Fruit fly (Drosophila melanogaster): ENCODE measurements around the gene CG17782.

CG17782 gene

DNA sequence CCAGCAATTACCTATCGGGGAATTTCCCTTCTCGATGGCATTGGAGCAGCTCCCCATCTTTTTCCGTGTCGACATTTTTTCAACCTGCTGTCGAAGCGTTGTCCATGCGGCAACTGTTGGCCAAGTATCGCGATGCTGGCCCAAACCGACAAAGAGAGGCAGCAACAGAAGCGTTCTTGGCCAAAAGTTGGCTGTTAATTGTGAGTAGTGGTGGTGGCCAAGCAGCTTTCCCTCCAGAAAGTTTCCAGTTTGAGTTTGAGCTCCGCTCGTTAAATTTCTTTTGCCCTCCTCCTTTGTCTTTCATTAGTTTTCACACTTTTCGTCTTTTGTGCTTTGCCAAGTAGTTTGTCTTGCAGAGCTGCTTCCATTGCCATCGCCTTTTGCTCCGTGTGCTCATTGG is at the start of gene CG17782:
TSS of gene CG17782 (minus strand) at position 101 of the 400 bp plus-strand sequence.
- TF ChIP-seq CG17801 (GFP tag; optimal IDR thresholded peaks at IDR 0.05; ENCODE audit: partially characterized antibody) = no peak

DNA sequence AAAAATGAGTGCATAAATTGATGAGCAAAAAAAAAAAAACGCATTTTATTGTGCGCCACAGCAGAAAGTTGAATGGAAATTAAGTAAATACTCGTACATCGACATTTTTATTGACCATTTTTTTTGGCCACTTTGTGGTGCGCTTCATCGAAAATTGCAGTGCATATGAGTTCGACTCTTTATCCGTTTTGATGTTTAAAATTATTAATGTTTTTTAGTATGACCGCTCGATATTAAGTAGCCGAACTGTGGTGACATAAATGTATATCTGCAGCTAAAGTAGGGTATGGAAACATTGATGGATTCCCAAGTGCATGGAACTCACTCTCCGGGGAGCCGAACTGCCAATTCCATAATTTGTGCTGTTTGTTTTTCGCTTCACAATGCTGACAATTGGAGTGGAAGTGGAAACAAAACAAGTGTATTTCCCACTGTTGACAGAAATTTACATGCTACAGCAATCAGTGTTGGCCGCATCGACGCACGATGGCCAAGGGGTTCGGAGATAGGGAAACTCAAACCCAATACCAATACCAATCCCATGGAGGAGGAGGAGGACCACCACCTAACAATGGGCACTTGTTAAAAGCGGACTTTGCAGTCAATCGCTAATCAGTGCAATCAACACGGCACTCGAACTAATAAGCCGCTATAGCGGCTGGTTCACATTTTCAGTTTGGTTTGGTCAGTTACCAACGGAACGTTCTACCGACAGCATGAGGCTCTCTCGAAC is 19.8 kb upstream of the CG17782 start, which contains the start of gene CG13616:
TSS of gene CG13616 (plus strand) at position 683 of the 733 bp plus-strand sequence.
- TF ChIP-seq CG17801 (GFP tag; optimal IDR thresholded peaks at IDR 0.05; ENCODE audit: partially characterized antibody) = peak; percentile 47

DNA sequence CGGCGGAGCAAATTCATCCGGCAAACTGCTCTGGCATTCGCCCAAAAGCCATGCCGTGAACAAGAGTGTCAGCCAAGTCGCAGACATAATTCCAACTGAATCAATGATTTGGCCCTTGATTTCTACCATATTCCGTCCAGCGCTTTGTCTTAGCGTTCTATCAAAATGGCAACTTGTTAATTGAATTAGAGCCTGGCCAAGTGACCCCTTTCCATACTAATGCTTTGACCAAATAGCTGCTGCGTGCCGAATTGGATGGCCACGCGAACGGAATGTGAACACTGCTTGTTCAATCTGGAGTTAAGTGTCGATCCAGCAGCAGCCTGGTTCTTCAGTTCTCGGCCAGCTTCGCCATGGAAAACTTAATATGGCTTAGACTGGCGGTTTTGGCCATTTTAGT is 17.7 kb upstream of the CG17782 start, which contains the start of the genes CG5768 and CG13615:
TSS of gene CG5768 (minus strand) at position 101 of the 400 bp plus-strand sequence.
TSS of gene CG13615 (plus strand) at position 280 of the 400 bp plus-strand sequence.
- no peak for TF ChIP-seq CG17801 (GFP tag; optimal IDR thresholded peaks at IDR 0.05; ENCODE audit: partially characterized antibody)

DNA sequence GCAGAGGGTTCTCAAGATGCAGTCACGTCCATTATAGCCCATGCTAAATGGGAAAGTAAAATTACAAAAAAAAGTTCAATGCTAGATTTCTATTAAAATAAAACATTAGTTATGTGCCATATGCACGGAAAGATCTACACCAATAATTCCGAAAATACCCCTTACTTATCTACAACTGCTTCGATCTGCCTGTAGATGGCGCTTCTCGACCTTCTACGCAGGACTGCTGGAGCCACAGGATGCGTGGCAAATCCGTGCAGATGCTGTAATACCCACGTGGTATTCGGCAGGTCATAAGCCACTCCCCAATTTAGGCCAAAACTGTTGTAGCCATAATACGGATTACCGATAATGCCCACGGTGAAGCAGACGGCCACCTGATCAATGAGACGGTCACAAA is 13.9 kb upstream of the CG17782 start:
- no peak for TF ChIP-seq CG17801 (GFP tag; optimal IDR thresholded peaks at IDR 0.05; ENCODE audit: partially characterized antibody)

DNA sequence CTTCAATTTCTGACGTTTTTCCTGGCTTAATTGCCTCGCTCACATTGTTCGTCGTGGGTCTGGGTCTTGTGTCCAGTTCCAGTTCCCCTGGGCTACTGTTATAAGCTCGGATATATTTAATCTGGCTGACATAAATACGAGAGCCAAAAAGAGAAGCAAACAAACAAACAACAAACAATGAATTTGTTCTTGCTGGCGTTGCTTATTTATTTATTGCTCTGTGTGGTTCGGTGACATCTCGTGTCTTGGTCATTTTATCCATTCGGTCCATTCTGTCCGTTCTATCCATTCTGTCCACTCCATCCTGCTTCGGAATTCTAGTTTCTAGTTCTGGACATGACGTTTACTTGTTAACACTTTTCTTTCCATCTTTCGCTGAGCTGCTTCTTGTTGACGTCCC is 12.4 kb upstream of the CG17782 start, which contains the start of gene CG17780:
TSS of gene CG17780 (minus strand) at position 101 of the 400 bp plus-strand sequence.
- no peak for TF ChIP-seq CG17801 (GFP tag; optimal IDR thresholded peaks at IDR 0.05; ENCODE audit: partially characterized antibody)

DNA sequence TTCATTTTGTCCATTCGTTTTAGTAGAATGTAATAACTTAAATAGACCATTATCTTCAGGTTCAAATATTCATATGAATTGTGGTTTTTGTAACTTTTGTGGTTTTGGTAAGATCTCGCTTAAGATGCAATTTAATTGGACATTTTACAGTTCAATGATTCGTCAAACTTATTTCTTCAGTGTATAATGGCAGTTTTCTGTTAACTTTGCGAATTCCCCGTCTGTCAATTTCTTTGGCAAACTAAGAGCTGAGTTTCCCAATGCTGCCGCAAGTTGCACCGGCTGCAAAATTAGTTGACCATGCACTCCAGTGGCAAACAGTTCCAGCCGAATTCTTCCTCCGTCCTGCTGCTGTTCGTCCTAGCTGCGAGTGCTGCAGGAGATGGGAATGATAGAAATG is 4.0 kb upstream of the CG17782 start, which contains the start of gene CG33342:
TSS of gene CG33342 (plus strand) at position 301 of the 400 bp plus-strand sequence.
- no peak for TF ChIP-seq CG17801 (GFP tag; optimal IDR thresholded peaks at IDR 0.05; ENCODE audit: partially characterized antibody)

DNA sequence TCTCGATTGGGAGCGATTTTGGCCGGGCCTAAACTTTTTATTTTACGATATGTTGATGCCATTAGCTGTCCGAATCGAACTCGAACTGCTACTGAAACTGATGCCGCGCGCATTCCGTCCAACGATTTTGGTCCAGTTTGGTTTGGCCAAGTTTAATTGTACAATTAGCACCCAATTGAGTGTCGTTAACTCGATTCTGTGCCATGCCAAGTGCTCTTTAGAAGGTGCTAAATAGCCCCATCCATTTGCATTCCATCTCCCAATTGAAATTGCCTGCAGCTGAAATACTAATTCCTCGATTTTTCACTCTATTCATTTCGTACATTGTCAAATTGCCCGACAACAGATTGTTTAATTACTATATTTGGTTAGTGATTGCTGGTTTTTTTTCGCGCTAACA is 3.0 kb upstream of the CG17782 start, which contains the start of gene CG17781:
TSS of gene CG17781 (minus strand) at position 101 of the 400 bp plus-strand sequence.
- TF ChIP-seq CG17801 (GFP tag; optimal IDR thresholded peaks at IDR 0.05; ENCODE audit: partially characterized antibody) = no peak

DNA sequence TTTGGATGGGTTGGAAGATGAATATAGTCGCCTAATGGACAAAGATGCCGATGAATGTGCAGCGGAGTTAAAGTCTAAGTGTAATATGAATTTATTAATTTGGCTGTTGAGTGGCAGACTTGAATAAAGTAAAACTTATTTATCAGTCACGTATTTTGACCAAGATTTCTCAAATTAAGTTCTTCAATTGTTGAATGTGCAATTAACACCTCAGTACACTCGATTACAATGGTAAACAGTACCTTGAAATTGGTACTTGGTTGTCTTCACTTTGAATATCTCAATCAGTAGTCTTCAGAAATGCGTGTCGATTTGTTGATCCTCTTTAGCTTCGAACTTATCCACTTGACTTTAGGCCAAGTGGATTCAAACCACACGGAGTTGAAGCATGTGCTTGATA is 3.3 kb downstream of the CG17782 start, which contains the start of gene CG13614:
TSS of gene CG13614 (plus strand) at position 301 of the 400 bp plus-strand sequence.
- no peak for TF ChIP-seq CG17801 (GFP tag; optimal IDR thresholded peaks at IDR 0.05; ENCODE audit: partially characterized antibody)

DNA sequence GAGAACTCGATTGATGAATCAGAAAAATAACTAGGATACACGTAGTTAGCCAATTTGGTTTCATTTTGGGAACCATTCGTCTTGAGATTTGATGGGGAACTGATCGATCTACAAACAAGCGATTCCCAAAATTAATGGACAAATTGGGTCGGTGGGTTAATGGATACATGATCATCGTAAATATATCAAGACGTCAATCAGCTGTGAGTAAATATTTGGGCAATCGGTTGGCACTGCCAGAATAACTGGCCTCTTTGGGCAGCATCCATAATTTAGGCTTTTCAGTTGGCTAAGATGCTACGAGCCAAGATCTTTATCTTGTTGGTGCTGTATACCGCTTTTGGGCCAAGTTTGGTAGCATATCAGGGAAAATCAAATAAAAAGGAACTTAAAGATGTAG is 4.5 kb downstream of the CG17782 start, which contains the start of the genes CG42812 and CG33341:
TSS of gene CG42812 (minus strand) at position 101 of the 400 bp plus-strand sequence.
TSS of gene CG33341 (plus strand) at position 295 of the 400 bp plus-strand sequence.
- no peak for TF ChIP-seq CG17801 (GFP tag; optimal IDR thresholded peaks at IDR 0.05; ENCODE audit: partially characterized antibody)

DNA sequence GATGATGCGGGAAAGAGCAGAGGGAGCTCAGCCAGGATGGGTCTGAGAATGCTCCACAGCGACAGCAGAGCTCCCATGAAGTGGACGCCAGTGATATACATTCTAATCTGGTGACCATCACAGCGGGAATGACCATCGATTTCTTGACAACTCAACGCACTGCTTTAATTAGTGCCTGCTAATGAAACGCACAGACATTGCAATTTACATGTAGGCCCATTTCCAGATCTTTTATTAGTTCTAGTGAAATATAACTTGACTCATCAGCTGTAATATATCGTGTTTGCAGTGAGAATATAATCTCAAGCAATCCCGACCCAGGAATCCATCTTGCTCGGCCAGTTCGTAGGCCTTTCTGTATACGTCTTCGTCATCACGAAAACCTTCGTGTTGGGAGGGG is 5.4 kb downstream of the CG17782 start, which contains the start of gene CG42811:
TSS of gene CG42811 (minus strand) at position 101 of the 400 bp plus-strand sequence.
- no peak for TF ChIP-seq CG17801 (GFP tag; optimal IDR thresholded peaks at IDR 0.05; ENCODE audit: partially characterized antibody)

DNA sequence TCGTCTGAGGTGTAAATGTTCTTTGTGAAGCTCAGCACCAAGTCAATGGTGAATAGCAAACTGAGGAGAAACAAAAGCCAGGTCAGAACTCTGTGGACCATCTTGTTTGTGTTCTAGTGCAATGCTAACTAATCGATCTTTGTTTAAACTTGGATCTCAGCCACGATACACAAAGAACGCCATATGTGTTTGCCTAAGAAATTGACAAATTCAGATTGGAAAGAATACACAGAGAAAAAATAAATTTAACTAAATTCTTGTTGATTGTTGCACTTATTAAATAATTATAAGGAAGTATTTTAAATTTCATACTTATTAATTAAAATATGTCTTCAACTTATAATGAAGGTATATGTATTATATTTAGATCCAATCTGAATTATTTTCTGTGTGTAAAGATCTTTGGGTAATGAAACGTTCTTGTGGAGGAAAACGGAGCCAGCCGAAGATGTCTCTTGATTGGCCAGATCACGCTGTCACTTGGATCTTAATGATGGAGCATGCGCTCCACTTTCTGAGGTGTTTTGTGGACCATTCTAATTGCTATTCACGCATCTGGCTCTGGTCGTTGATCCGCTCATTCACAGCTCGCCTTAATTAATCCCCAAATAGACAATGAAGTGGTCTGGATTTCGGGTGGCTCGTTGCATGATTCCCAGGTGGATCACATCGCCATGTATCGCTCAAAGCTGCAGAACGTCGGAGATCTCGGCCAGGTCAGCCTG is 7.5 kb downstream of the CG17782 start, which contains the start of the genes CG17784 and CG13613:
TSS of gene CG17784 (minus strand) at position 101 of the 725 bp plus-strand sequence.
TSS of gene CG13613 (plus strand) at position 675 of the 725 bp plus-strand sequence.
- no peak for TF ChIP-seq CG17801 (GFP tag; optimal IDR thresholded peaks at IDR 0.05; ENCODE audit: partially characterized antibody)

DNA sequence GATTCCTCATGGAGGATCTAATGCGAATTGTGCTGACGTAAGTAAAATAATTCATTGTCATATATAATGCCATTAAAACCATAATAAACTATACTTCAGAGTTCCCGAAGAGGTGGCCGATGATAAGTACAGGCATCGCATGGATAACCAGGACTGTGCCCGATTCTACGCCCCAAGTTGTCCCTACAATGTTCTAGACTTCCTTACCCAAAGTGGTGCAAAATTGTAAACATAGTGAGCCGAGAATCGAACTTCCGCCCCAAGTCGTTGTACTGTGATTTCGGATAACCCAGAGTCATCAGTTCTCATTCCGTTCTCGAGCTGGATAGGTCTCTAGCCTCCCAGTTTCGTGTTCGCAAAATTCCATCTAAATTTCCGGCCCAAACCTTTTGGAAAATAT is 9.7 kb downstream of the CG17782 start, which contains the start of gene CG33340:
TSS of gene CG33340 (plus strand) at position 301 of the 400 bp plus-strand sequence.
- TF ChIP-seq CG17801 (GFP tag; optimal IDR thresholded peaks at IDR 0.05; ENCODE audit: partially characterized antibody) = no peak

DNA sequence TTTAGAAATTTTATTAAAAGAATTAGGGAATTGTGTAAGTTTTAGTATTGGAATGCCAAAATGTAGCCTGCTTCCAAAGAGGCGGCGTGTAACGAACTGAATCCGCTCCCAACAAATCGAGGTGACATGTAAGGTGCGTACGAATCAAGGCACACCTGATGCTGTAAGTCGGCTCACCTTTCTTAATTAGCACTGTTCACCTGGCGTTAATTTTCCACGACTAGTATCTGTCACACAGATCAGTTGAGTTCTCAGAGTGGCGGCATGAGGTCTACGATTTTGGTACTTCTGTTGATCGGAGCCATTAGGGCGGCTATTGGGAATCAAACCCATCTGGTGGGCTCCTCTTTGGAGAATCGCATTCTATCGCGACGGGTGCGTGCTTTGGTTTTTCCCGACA is 11.0 kb downstream of the CG17782 start, which contains the start of the genes CG5762 and CG33339:
TSS of gene CG5762 (minus strand) at position 101 of the 400 bp plus-strand sequence.
TSS of gene CG33339 (plus strand) at position 265 of the 400 bp plus-strand sequence.
- TF ChIP-seq CG17801 (GFP tag; optimal IDR thresholded peaks at IDR 0.05; ENCODE audit: partially characterized antibody) = no peak

DNA sequence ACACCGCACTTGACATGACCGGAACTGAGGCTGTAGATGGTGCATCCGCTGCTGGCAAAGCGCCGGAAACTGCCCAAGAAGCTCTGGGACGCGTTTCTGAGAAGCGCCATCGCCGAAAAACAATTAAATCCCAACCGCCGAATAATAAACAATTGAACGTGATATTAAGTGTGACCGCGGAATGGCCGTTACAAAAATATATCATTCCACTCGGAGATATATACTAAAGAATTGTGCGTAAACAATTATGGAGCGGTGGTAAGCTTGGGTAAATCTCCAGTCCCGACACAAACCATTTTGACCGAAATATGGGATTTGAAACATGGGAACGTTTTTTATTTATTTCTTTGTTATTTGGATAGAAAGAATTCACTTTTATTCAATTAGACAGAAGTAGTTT is 12.6 kb downstream of the CG17782 start, which contains the start of gene CG18528:
TSS of gene CG18528 (minus strand) at position 188 of the 400 bp plus-strand sequence.
- TF ChIP-seq CG17801 (GFP tag; optimal IDR thresholded peaks at IDR 0.05; ENCODE audit: partially characterized antibody) = no peak

DNA sequence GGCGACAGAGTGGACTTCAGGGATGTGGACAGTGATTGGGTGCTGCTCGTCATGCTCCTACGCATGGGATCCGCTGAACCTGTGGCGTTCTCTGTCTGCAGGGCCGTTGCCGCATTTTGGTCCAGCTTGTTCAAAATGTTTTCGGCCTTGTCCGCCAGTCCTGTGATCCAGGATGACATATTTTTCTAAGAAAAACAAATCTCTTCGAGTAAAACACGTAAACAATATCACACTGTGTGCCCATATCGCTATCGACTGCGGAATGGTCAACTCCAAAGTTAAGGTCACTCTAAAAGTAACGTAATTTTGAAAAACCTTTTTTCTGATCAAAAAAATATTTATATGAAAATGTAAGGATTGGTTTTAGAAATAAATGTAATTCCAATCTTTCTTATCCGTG is 14.9 kb downstream of the CG17782 start, which contains the start of gene Golgin84:
TSS of gene Golgin84 (minus strand) at position 241 of the 400 bp plus-strand sequence.
- TF ChIP-seq CG17801 (GFP tag; optimal IDR thresholded peaks at IDR 0.05; ENCODE audit: partially characterized antibody) = no peak

Measured in ovary, adult (tissue).